Worm (Caenorhabditis elegans): ENCODE data around the gene flcn-1.

DNA sequence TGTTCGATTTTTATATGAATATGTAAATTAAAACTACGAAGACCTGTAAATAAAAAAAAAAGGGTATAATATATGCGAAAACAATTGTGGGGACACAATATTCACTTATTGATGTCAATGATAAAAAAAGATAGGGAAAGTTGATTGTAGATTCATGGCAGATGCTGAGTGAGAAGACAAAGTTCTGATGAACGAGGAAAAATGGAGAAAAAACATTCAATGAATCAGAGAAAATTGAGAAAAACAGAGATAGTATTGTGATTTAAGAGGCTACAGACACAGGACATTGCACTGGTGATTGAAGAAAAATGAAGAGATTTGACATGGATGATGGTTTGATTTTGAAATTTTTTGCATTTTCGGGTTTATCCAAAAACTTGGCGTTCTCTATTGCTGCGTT lies 19.9 kb upstream of the flcn-1 start:
- TF ChIP-seq ref-1 (GFP tag; conservative IDR thresholded peaks at IDR 0.05) (no peak), tab-1 (GFP tag; IDR thresholded peaks at IDR 0.05) (no peak), cog-1 (tag; optimal IDR thresholded peaks at IDR 0.05) (no peak), med-1 (GFP tag; optimal IDR thresholded peaks at IDR 0.05; ENCODE audit: insufficient read depth) (no peak), T22C8.4 (GFP tag; IDR thresholded peaks at IDR 0.05) (no peak), ztf-29 (GFP tag; IDR thresholded peaks at IDR 0.05) (no peak)

Data from whole organism, midembryonic.